Fruit fly (Drosophila melanogaster) whole organism, embryonic: ENCODE measurements around the gene Hpd.

Source experiments
- Awh ChIP-seq: fragments of 200-800 bp; sonication (Bioruptor generic); IDR thresholded peaks from 2 replicates; pipeline ENCODE4, ENCODE4 v1.3.6; 2022; ENCODE audit warnings: missing biosample characterization, missing genetic modification characterization
- CG10209 ChIP-seq: fragments of 200-800 bp; sonication (Bioruptor generic); optimal IDR thresholded peaks from 3 replicates; lab custom pipeline; 2017; ENCODE audit warnings: missing biosample characterization, mild to moderate bottlenecking, missing genetic modification characterization, missing genetic modification reagents
- CG11504 ChIP-seq: fragments of 200-800 bp; sonication (Bioruptor generic); optimal IDR thresholded peaks from 3 replicates; lab custom pipeline; 2019; ENCODE audit warnings: missing biosample characterization, mild to moderate bottlenecking, missing genetic modification characterization, moderate library complexity
- CG11695 ChIP-seq: fragments of 200-800 bp; sonication (Bioruptor generic); IDR thresholded peaks from 3 replicates; pipeline ENCODE4 v1.3.6; 2022; ENCODE audit warnings: missing biosample characterization, missing genetic modification characterization
- CG12391 ChIP-seq: fragments of 200-800 bp; sonication (Bioruptor generic); optimal IDR thresholded peaks from 3 replicates; lab custom pipeline; 2018; ENCODE audit warnings: missing biosample characterization, mild to moderate bottlenecking, missing genetic modification characterization, moderate library complexity
- CG13424 ChIP-seq: fragments of 200-800 bp; sonication (Bioruptor generic); optimal IDR thresholded peaks from 2 replicates; lab custom pipeline; 2019; ENCODE audit warnings: missing biosample characterization, mild to moderate bottlenecking, missing genetic modification characterization, moderate library complexity
- CG13775 ChIP-seq: fragments of 200-800 bp; sonication (Bioruptor generic); optimal IDR thresholded peaks from 3 replicates; lab custom pipeline; 2017; ENCODE audit warnings: missing biosample characterization, mild to moderate bottlenecking, missing genetic modification characterization
- CG15696 ChIP-seq: fragments of 200-800 bp; sonication (Bioruptor generic); optimal IDR thresholded peaks from 2 replicates; lab custom pipeline; 2019; ENCODE audit warnings: missing biosample characterization, mild to moderate bottlenecking, missing genetic modification characterization, moderate library complexity
- CG1603 ChIP-seq: fragments of 200-800 bp; sonication (Bioruptor generic); optimal IDR thresholded peaks from 2 replicates; lab custom pipeline; 2019; ENCODE audit warnings: missing biosample characterization, mild to moderate bottlenecking, missing genetic modification characterization, moderate library complexity
- CG16863 ChIP-seq: fragments of 200-800 bp; sonication (Bioruptor generic); optimal IDR thresholded peaks from 3 replicates; lab custom pipeline; 2016; ENCODE audit warnings: missing biosample characterization, missing genetic modification characterization
- CG1832 ChIP-seq: fragments of 200-800 bp; sonication (Bioruptor generic); optimal IDR thresholded peaks from 2 replicates; lab custom pipeline; 2017; ENCODE audit warnings: missing biosample characterization, mild to moderate bottlenecking, missing genetic modification characterization, inconsistent platforms
- CG2116 ChIP-seq: fragments of 200-800 bp; sonication (Bioruptor generic); optimal IDR thresholded peaks from 3 replicates; lab custom pipeline; 2018; ENCODE audit warnings: missing biosample characterization, mild to moderate bottlenecking, missing genetic modification characterization
- CG2678 ChIP-seq: fragments of 200-800 bp; sonication (Bioruptor generic); optimal IDR thresholded peaks from 3 replicates; lab custom pipeline; 2019; ENCODE audit warnings: missing biosample characterization, mild to moderate bottlenecking, missing genetic modification characterization, moderate library complexity
- CG2889 ChIP-seq: fragments of 200-800 bp; sonication (Bioruptor generic); IDR thresholded peaks from 3 replicates; pipeline ENCODE4 v1.3.6; 2022; ENCODE audit warnings: missing biosample characterization, missing genetic modification characterization
- CG4820 ChIP-seq: fragments of 200-800 bp; sonication (Bioruptor generic); optimal IDR thresholded peaks from 3 replicates; lab custom pipeline; 2016; ENCODE audit warnings: missing biosample characterization, missing genetic modification characterization
- CG6689 ChIP-seq: fragments of 200-800 bp; sonication (Bioruptor generic); IDR thresholded peaks from 2 replicates; pipeline ENCODE4 v1.3.6; 2022; ENCODE audit warnings: missing biosample characterization, missing genetic modification characterization
- CG6765 ChIP-seq: fragments of 200-800 bp; sonication (Bioruptor generic); optimal IDR thresholded peaks from 3 replicates; lab custom pipeline; 2017; ENCODE audit warnings: missing biosample characterization, mild to moderate bottlenecking, missing genetic modification characterization
- CG6813 ChIP-seq: fragments of 200-800 bp; sonication (Bioruptor generic); optimal IDR thresholded peaks from 2 replicates; lab custom pipeline; 2017; ENCODE audit warnings: missing biosample characterization, missing genetic modification characterization, mild to moderate bottlenecking, moderate library complexity, missing genetic modification reagents
- CG7928 ChIP-seq: fragments of 200-800 bp; sonication (Bioruptor generic); optimal IDR thresholded peaks from 2 replicates; lab custom pipeline; 2017; ENCODE audit warnings: missing biosample characterization, mild to moderate bottlenecking, missing genetic modification characterization
- CG8089 ChIP-seq: fragments of 200-800 bp; sonication (Bioruptor generic); optimal IDR thresholded peaks from 3 replicates; lab custom pipeline; 2016; ENCODE audit warnings: missing biosample characterization, missing genetic modification characterization
- CG8765 ChIP-seq: fragments of 200-800 bp; sonication (Bioruptor generic); IDR thresholded peaks from 2 replicates; pipeline ENCODE4 v1.3.6; 2022; ENCODE audit warnings: missing biosample characterization, missing genetic modification characterization
- CG9727 ChIP-seq: fragments of 200-800 bp; sonication (Bioruptor generic); optimal IDR thresholded peaks from 3 replicates; lab custom pipeline; 2017; ENCODE audit warnings: missing biosample characterization, mild to moderate bottlenecking, missing genetic modification characterization
- CHES-1-like ChIP-seq: fragments of 200-800 bp; sonication (Bioruptor generic); optimal IDR thresholded peaks from 2 replicates; lab custom pipeline; 2016; ENCODE audit warnings: missing biosample characterization, missing genetic modification characterization
- Drgx ChIP-seq: fragments of 200-800 bp; sonication (Bioruptor generic); IDR thresholded peaks from 2 replicates; pipeline ENCODE4 v1.3.6; 2022; ENCODE audit warnings: missing biosample characterization, missing genetic modification characterization
- Hsf ChIP-seq: fragments of 200-800 bp; sonication (Bioruptor generic); optimal IDR thresholded peaks from 3 replicates; lab custom pipeline; 2016; ENCODE audit warnings: missing biosample characterization, missing genetic modification characterization
- Mad ChIP-seq: fragments of 200-800 bp; sonication (Bioruptor generic); optimal IDR thresholded peaks from 2 replicates; lab custom pipeline; 2016; ENCODE audit warnings: missing biosample characterization, missing genetic modification characterization
- Pdp1 ChIP-seq, 2 experiments: fragments of 200-800 bp; sonication (Bioruptor generic); optimal IDR thresholded peaks; 3 replicates each; lab custom pipeline; 2016; ENCODE audit warnings: missing biosample characterization in 2 of 2, missing genetic modification characterization in 2 of 2, mild to moderate bottlenecking in 1 of 2, moderate library complexity in 1 of 2
- Usf ChIP-seq: fragments of 200-800 bp; sonication (Bioruptor generic); optimal IDR thresholded peaks from 2 replicates; lab custom pipeline; 2017; ENCODE audit warnings: missing genotype, missing biosample characterization, missing genetic modification characterization
- amos ChIP-seq: fragments of 200-800 bp; sonication (Bioruptor generic); IDR thresholded peaks from 2 replicates; pipeline ENCODE4 v1.3.6; 2022; ENCODE audit warnings: missing biosample characterization, missing genetic modification characterization; ENCODE audit not compliant: partially characterized antibody
- da ChIP-seq: fragments of 200-800 bp; sonication (Bioruptor generic); optimal IDR thresholded peaks from 2 replicates; lab custom pipeline; 2016; ENCODE audit warnings: missing biosample characterization, missing genetic modification characterization
- dmrt11E ChIP-seq: fragments of 200-800 bp; sonication (Bioruptor generic); optimal IDR thresholded peaks from 3 replicates; lab custom pipeline; 2018; ENCODE audit warnings: missing biosample characterization, mild to moderate bottlenecking, missing genetic modification characterization, moderate library complexity
- emc ChIP-seq: fragments of 200-800 bp; sonication (Bioruptor generic); optimal IDR thresholded peaks from 2 replicates; lab custom pipeline; 2016; ENCODE audit warnings: missing biosample characterization, missing genetic modification characterization
- esg ChIP-seq: fragments of 200-800 bp; sonication (Bioruptor generic); conservative IDR thresholded peaks from 2 replicates; pipeline ENCODE4 v1.3.6; 2022; ENCODE audit warnings: missing biosample characterization, missing genetic modification characterization
- eve ChIP-seq, 2 experiments: fragments of >200 bp; optimal IDR thresholded peaks; 2 replicates each; lab custom pipeline; 2017; ENCODE audit warnings: missing biosample characterization in 2 of 2, missing genetic modification characterization in 2 of 2
- fd96Cb ChIP-seq: fragments of 200-800 bp; sonication (Bioruptor generic); optimal IDR thresholded peaks from 2 replicates; lab custom pipeline; 2018; ENCODE audit warnings: missing biosample characterization, mild to moderate bottlenecking, missing genetic modification characterization, moderate library complexity
- gem ChIP-seq: fragments of 200-800 bp; sonication (Bioruptor generic); optimal IDR thresholded peaks from 2 replicates; lab custom pipeline; 2019; ENCODE audit warnings: missing biosample characterization, mild to moderate bottlenecking, missing genetic modification characterization, moderate library complexity
- jumu ChIP-seq: fragments of 200-800 bp; sonication (Bioruptor generic); optimal IDR thresholded peaks from 3 replicates; lab custom pipeline; 2016; ENCODE audit warnings: missing biosample characterization, missing genetic modification characterization
- kni ChIP-seq: fragments of 200-800 bp; sonication (Bioruptor generic); optimal IDR thresholded peaks from 3 replicates; lab custom pipeline; 2017; ENCODE audit warnings: mild to moderate bottlenecking, missing biosample characterization, missing genetic modification reagents, missing genetic modification characterization
- lov ChIP-seq, 2 experiments: fragments of 200-800 bp in 1 of 2; fragments of >200 bp in 1 of 2; sonication (Bioruptor generic) in 1 of 2; IDR thresholded peaks in 1 of 2; optimal IDR thresholded peaks in 1 of 2; 2 replicates in 1 of 2; 3 replicates in 1 of 2; pipeline versions ENCODE4 v1.3.6 to Lab custom; 2017 to 2022; ENCODE audit warnings: missing biosample characterization in 1 of 2, missing genetic modification characterization in 1 of 2
- nmo ChIP-seq: fragments of 200-800 bp; sonication (Bioruptor generic); optimal IDR thresholded peaks from 2 replicates; lab custom pipeline; 2018; ENCODE audit warnings: missing biosample characterization, mild to moderate bottlenecking, missing genetic modification characterization, moderate library complexity
- phol ChIP-seq: fragments of 200-800 bp; sonication (Bioruptor generic); optimal IDR thresholded peaks from 3 replicates; lab custom pipeline; 2018; ENCODE audit warnings: missing biosample characterization, mild to moderate bottlenecking, missing genetic modification characterization, moderate library complexity
- prd ChIP-seq, 3 experiments: fragments of >200 bp in 2 of 3; fragments of 200-800 bp in 1 of 3; sonication (Bioruptor generic) in 1 of 3; optimal IDR thresholded peaks in 2 of 3; IDR thresholded peaks in 1 of 3; 2 replicates in 2 of 3; 3 replicates in 1 of 3; pipeline versions ENCODE4 v1.3.6 to Lab custom; 2017 to 2022; ENCODE audit warnings: missing biosample characterization in 1 of 3, missing genetic modification characterization in 1 of 3
- row ChIP-seq: fragments of 200-800 bp; sonication (Bioruptor generic); IDR thresholded peaks from 3 replicates; pipeline ENCODE4 v1.3.6; 2022; ENCODE audit warnings: missing biosample characterization, missing genetic modification characterization
- sd ChIP-seq: fragments of 200-800 bp; sonication (Bioruptor generic); optimal IDR thresholded peaks from 3 replicates; lab custom pipeline; 2018; ENCODE audit warnings: missing biosample characterization, mild to moderate bottlenecking, missing genetic modification characterization, moderate library complexity
- sens ChIP-seq: fragments of 200-800 bp; sonication (Bioruptor generic); peaks from one replicate; lab custom pipeline; 2016; ENCODE audit warnings: missing biosample characterization, missing genetic modification characterization
- unpg ChIP-seq: fragments of 200-800 bp; sonication (Bioruptor generic); optimal IDR thresholded peaks from 3 replicates; lab custom pipeline; 2018; ENCODE audit warnings: missing biosample characterization, mild to moderate bottlenecking, missing genetic modification characterization, moderate library complexity

The Hpd gene

DNA sequence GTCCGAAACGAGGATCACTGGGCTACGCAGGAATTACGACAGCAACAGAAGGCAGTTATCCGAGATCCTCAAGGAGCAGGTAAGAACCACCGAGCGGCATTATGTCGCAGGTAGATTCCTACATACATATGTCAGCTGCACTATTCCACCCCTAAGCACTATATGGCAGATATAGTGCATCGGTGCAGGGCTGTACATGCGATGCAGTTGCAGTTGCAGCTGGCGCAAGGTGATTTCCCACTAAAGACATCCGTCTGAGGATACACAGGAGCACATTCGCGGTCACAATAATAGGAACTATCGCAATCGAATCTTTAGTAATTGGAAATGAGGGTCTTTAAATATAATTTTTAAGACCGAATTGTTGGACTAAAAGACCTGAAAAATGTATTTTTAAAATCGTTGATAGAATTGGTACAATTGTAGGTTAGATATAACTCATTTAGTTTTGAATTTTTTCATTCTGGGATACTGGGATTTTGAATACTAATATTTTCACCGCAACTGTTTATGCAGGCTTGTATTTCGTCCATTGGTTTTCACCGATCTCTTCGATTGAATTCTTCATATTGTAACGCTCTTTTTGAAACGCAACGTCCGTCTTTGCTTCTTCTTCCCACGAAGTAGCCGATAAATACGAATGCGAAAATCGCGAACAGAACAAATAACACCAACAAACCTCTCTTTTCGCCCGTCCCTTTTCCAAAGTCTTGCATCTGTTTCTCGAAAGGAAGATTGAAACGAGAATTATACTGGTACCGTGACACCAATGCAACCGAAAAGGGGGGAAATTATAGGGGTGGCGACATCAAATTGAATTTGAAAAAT lies 36.8 kb downstream of the Hpd start (continued):
- TF ChIP-seq esg (0 out of 2 replicates have a peak, but pooled peaks have one; percentile 10), phol (tag; lab: Kevin White, UChicago) (peak; percentile 56), CHES-1-like (GFP tag; lab: Kevin White, UChicago) (peak; percentile 12), nmo (GFP tag; lab: Kevin White, UChicago) (peak; percentile 44), gem (tag; lab: Kevin White, UChicago) (peak; percentile 64), CG6765 (GFP tag; lab: Kevin White, UChicago) (no peak), sens (GFP tag; lab: Kevin White, UChicago) (peak; percentile 89), CG8765 (GFP tag; lab: Robert Waterston, UW) (0 out of 2 replicates have a peak, but pooled peaks have one; percentile 49), CG16863 (GFP tag; lab: Kevin White, UChicago) (no peak), CG8089 (no peak), CG4820 (peak; percentile 30), Awh (GFP tag; lab: Robert Waterston, UW) (no peak), prd (optimal IDR thresholded peaks at IDR 0.05; lab: Kevin White, UChicago) (no peak), prd (GFP tag; IDR thresholded peaks at IDR 0.05; lab: Robert Waterston, UW) (peak; percentile 84), amos (GFP tag; lab: Robert Waterston, UW) (0 out of 2 replicates have a peak, but pooled peaks have one; percentile 39), Pdp1 (GFP tag; optimal IDR thresholded peaks at IDR 0.05; lab: Kevin White, UChicago) (peak in 1 of 2 experiments; percentile 8), dmrt11E (tag; lab: Kevin White, UChicago) (peak; percentile 86), unpg (GFP tag; lab: Kevin White, UChicago) (peak; percentile 27), Drgx (GFP tag; lab: Robert Waterston, UW) (no peak), Mad (GFP tag; lab: Kevin White, UChicago) (peak; percentile 23), da (GFP tag; lab: Kevin White, UChicago) (peak; percentile 90), CG10209 (GFP tag; lab: Kevin White, UChicago) (peak; percentile 40), lov (optimal IDR thresholded peaks at IDR 0.05; lab: Kevin White, UChicago) (no peak), lov (GFP tag; IDR thresholded peaks at IDR 0.05; lab: Robert Waterston, UW) (0 out of 3 replicates have a peak, but pooled peaks have one; percentile 34), CG2678 (tag; lab: Kevin White, UChicago) (no peak), sd (tag; lab: Kevin White, UChicago) (no peak), CG2889 (GFP tag; lab: Robert Waterston, UW) (no peak), CG6689 (GFP tag; lab: Robert Waterston, UW) (peak; percentile 31; the same call in 1 of the 2 replicates), CG13775 (GFP tag; lab: Kevin White, UChicago) (peak; percentile 45), fd96Cb (tag; lab: Kevin White, UChicago) (peak; percentile 12), CG11695 (0 out of 3 replicates have a peak, but pooled peaks have one; percentile 27), eve (GFP tag; optimal IDR thresholded peaks at IDR 0.05; lab: Kevin White, UChicago) (peak in 1 of 2 experiments; percentile 60), CG1832 (no peak), CG15696 (peak; percentile 95), emc (GFP tag; lab: Kevin White, UChicago) (no peak), CG11504 (tag; lab: Kevin White, UChicago) (no peak), kni (GFP tag; lab: Kevin White, UChicago) (peak; percentile 79), CG6813 (peak; percentile 15), CG7928 (GFP tag; lab: Kevin White, UChicago) (no peak), Hsf (GFP tag; lab: Kevin White, UChicago) (peak; percentile 39), CG2116 (peak; percentile 66), CG12391 (peak; percentile 60), CG13424 (tag; lab: Kevin White, UChicago) (peak; percentile 0), CG9727 (GFP tag; lab: Kevin White, UChicago) (peak; percentile 81), row (GFP tag; lab: Robert Waterston, UW) (peak; percentile 54), jumu (GFP tag; lab: Kevin White, UChicago) (peak; percentile 17), Usf (GFP tag; lab: Kevin White, UChicago) (peak; percentile 44), CG1603 (tag; lab: Kevin White, UChicago) (peak; percentile 26)
